Worm (Caenorhabditis elegans): ENCODE data around the gene chk-1.

chk-1 gene

ce11 chrV:3759419-3759915 lies at the start of gene chk-1:
Gene chk-1, minus strand, starts transcription at chrV:3759469.
- TF ChIP-seq F37B4.10 (GFP tag; IDR thresholded peaks at IDR 0.05) (no peak), mcd-1 (GFP tag; IDR thresholded peaks at IDR 0.05) (peak; percentile 22; the same call in 1 of the 2 replicates), efl-1 (GFP tag; optimal IDR thresholded peaks at IDR 0.05) (peak; percentile 80), ztf-25 (GFP tag; IDR thresholded peaks at IDR 0.05) (no peak), ceh-58 (GFP tag; IDR thresholded peaks at IDR 0.05) (no peak), sdz-38 (tag; optimal IDR thresholded peaks at IDR 0.05) (no peak), K11D2.4 (GFP tag; IDR thresholded peaks at IDR 0.05) (no peak), tbp1 (GFP tag; optimal IDR thresholded peaks at IDR 0.05) (no peak), snpc-3.4 (tag; optimal IDR thresholded peaks at IDR 0.05) (peak; percentile 7), F22D6.2 (tag; optimal IDR thresholded peaks at IDR 0.05) (no peak), cebp-1 (GFP tag; IDR thresholded peaks at IDR 0.05) (no peak), cebp-1 (tag; optimal IDR thresholded peaks at IDR 0.05) (no peak), hsf-1 (GFP tag; IDR thresholded peaks at IDR 0.05) (no peak), lsy-27 (tag; optimal IDR thresholded peaks at IDR 0.05; ENCODE audit: borderline replicate concordance, insufficient read depth) (no peak), akir-1 (GFP tag; optimal IDR thresholded peaks at IDR 0.05) (no peak), madf-8 (GFP tag; conservative IDR thresholded peaks at IDR 0.05) (peak; percentile 33; the same call in 1 of the 2 replicates), ekl-4 (GFP tag; IDR thresholded peaks at IDR 0.05) (no peak), dpff-1 (tag; optimal IDR thresholded peaks at IDR 0.05) (no peak), C17E4.6 (GFP tag; IDR thresholded peaks at IDR 0.05) (no peak), ztf-18 (tag; optimal IDR thresholded peaks at IDR 0.05) (no peak), snpc-4 (GFP tag; optimal IDR thresholded peaks at IDR 0.05) (no peak), snpc-4 (tag; optimal IDR thresholded peaks at IDR 0.05) (no peak), lin-26 (GFP tag; IDR thresholded peaks at IDR 0.05) (no peak), pha-4 (tag; optimal IDR thresholded peaks at IDR 0.05) (peak; percentile 8), die-1 (tag; optimal IDR thresholded peaks at IDR 0.05) (no peak), dox-1 (GFP tag; IDR thresholded peaks at IDR 0.05) (peak; percentile 48), let-526 (GFP tag; IDR thresholded peaks at IDR 0.05) (no peak), mel-28 (tag; optimal IDR thresholded peaks at IDR 0.05; ENCODE audit: borderline replicate concordance) (no peak), him-1 (tag; optimal IDR thresholded peaks at IDR 0.05) (no peak), B0019.2 (GFP tag; conservative IDR thresholded peaks at IDR 0.05) (no peak), F23B12.7 (tag; optimal IDR thresholded peaks at IDR 0.05; ENCODE audit: insufficient read depth) (peak; percentile 77), lsl-1 (GFP tag; optimal IDR thresholded peaks at IDR 0.05) (peak; percentile 38), snpc-1.1 (tag; optimal IDR thresholded peaks at IDR 0.05; ENCODE audit: insufficient read depth) (peak; percentile 9), gei-17 (GFP tag; optimal IDR thresholded peaks at IDR 0.05) (no peak), madf-6 (GFP tag; IDR thresholded peaks at IDR 0.05) (peak; percentile 49; the same call in 1 of the 2 replicates), zfh-2 (GFP tag; conservative IDR thresholded peaks at IDR 0.05) (0 out of 2 replicates have a peak, but pooled peaks have one; percentile 8), attf-5 (GFP tag; optimal IDR thresholded peaks at IDR 0.05) (peak; percentile 71), sptf-2 (GFP tag; optimal IDR thresholded peaks at IDR 0.05) (no peak), ztf-3 (GFP tag; optimal IDR thresholded peaks at IDR 0.05) (no peak), D2030.7 (GFP tag; IDR thresholded peaks at IDR 0.05) (no peak), ztf-22 (GFP tag; optimal IDR thresholded peaks at IDR 0.05) (no peak), bed-1 (GFP tag; IDR thresholded peaks at IDR 0.05) (no peak), attf-3 (GFP tag; conservative IDR thresholded peaks at IDR 0.05) (peak; percentile 98), rcor-1 (GFP tag; IDR thresholded peaks at IDR 0.05) (0 out of 2 replicates have a peak, but pooled peaks have one; percentile 9), K12H6.12 (tag; optimal IDR thresholded peaks at IDR 0.05) (no peak), F39B2.1 (GFP tag; IDR thresholded peaks at IDR 0.05) (no peak), let-607 (tag; optimal IDR thresholded peaks at IDR 0.05) (no peak), ceh-27 (GFP tag; optimal IDR thresholded peaks at IDR 0.05) (no peak)

Data from whole organism, young adult.